Worm (Caenorhabditis elegans): ENCODE results near the gene myo-5.

ce11 chrV:8130812-8131211 lies 22.0 kb downstream of the myo-5 start:
- TF ChIP-seq lir-3 (tag; optimal IDR thresholded peaks at IDR 0.05), result no peak
- no peak for TF ChIP-seq tra-1 (GFP tag; IDR thresholded peaks at IDR 0.05)
- no peak for TF ChIP-seq ama-1 (optimal IDR thresholded peaks at IDR 0.05)
- no peak for TF ChIP-seq egl-27 (tag; optimal IDR thresholded peaks at IDR 0.05)
- no peak for TF ChIP-seq duxl-1 (tag; optimal IDR thresholded peaks at IDR 0.05; ENCODE audit: poor library complexity)
- TF ChIP-seq fkh-10 (GFP tag; optimal IDR thresholded peaks at IDR 0.05), result no peak
- TF ChIP-seq aly-2 (tag; optimal IDR thresholded peaks at IDR 0.05), result no peak
